Worm (Caenorhabditis elegans) whole organism, young adult: ENCODE data around the gene atln-1.

Experiments
- B0019.2 ChIP-seq: fragments of 200-800 bp; sonication (Bioruptor generic); conservative IDR thresholded peaks from 2 replicates; pipeline ENCODE4 v1.3.6; 2022; ENCODE audit warnings: missing genetic modification reagents, missing genetic modification characterization, missing compliant biosample characterization
- C06A6.2 ChIP-seq: fragments of 200-800 bp; sonication (Bioruptor generic); conservative IDR thresholded peaks from 2 replicates; pipeline ENCODE4 v1.3.6; 2022; ENCODE audit warnings: missing genetic modification characterization, missing compliant biosample characterization
- C17E4.6 ChIP-seq: fragments of 200-800 bp; sonication (Bioruptor generic); IDR thresholded peaks from 2 replicates; pipeline ENCODE4 v1.3.6; 2022; ENCODE audit warnings: missing genetic modification reagents, missing genetic modification characterization, missing compliant biosample characterization
- D2030.7 ChIP-seq: fragments of 200-800 bp; sonication (Bioruptor generic); IDR thresholded peaks from 2 replicates; pipeline ENCODE4 v1.3.6; 2022; ENCODE audit warnings: missing genetic modification reagents, missing genetic modification characterization, missing compliant biosample characterization
- F10E7.11 ChIP-seq: sonication (generic microtip); optimal IDR thresholded peaks from 2 replicates; lab custom pipeline; 2017; ENCODE audit warnings: mild to moderate bottlenecking, missing genetic modification characterization, moderate library complexity, missing compliant biosample characterization
- F33H1.4 ChIP-seq: fragments of 200-800 bp; sonication (Bioruptor generic); IDR thresholded peaks from 2 replicates; pipeline ENCODE4 v1.3.6; 2022; ENCODE audit warnings: missing genetic modification reagents, missing genetic modification characterization, missing compliant biosample characterization
- F39B2.1 ChIP-seq: fragments of 200-800 bp; sonication (Bioruptor generic); IDR thresholded peaks from 2 replicates; pipeline ENCODE4 v1.3.6; 2022; ENCODE audit warnings: missing genetic modification reagents, missing genetic modification characterization, missing compliant biosample characterization
- Y53F4B.3 ChIP-seq: fragments of 200-800 bp; sonication (Bioruptor generic); IDR thresholded peaks from 2 replicates; pipeline ENCODE4 v1.3.6; 2022; ENCODE audit warnings: missing genetic modification reagents, missing genetic modification characterization, missing compliant biosample characterization
- Y56A3A.18 ChIP-seq: fragments of 200-800 bp; sonication (Bioruptor generic); IDR thresholded peaks from 2 replicates; pipeline ENCODE4 v1.3.6; 2022; ENCODE audit warnings: missing genetic modification reagents, missing genetic modification characterization, missing compliant biosample characterization
- Y67H2A.10 ChIP-seq: fragments of 200-800 bp; sonication (Bioruptor generic); conservative IDR thresholded peaks from 2 replicates; pipeline ENCODE4 v1.3.6; 2022; ENCODE audit warnings: missing genetic modification reagents, missing genetic modification characterization, missing compliant biosample characterization
- Y79H2A.3 ChIP-seq: fragments of 200-800 bp; sonication (Bioruptor generic); conservative IDR thresholded peaks from 2 replicates; pipeline ENCODE4 v1.3.6; 2022; ENCODE audit warnings: missing genetic modification reagents, missing genetic modification characterization, missing compliant biosample characterization
- Y95B8A.8 ChIP-seq: fragments of 200-800 bp; sonication (Bioruptor generic); IDR thresholded peaks from 2 replicates; pipeline ENCODE4 v1.3.6; 2022; ENCODE audit warnings: missing genetic modification reagents, missing genetic modification characterization, missing compliant biosample characterization
- akir-1 ChIP-seq: fragments of 200-800 bp; sonication (Bioruptor generic); optimal IDR thresholded peaks from 2 replicates; lab custom pipeline; 2018; ENCODE audit warnings: mild to moderate bottlenecking, missing genetic modification characterization, moderate library complexity, missing compliant biosample characterization
- aptf-3 ChIP-seq: fragments of 200-800 bp; sonication (Bioruptor generic); IDR thresholded peaks from 2 replicates; pipeline ENCODE4 v1.3.6; 2022; ENCODE audit warnings: missing genetic modification characterization, missing compliant biosample characterization
- attf-6 ChIP-seq: fragments of 200-800 bp; sonication (Bioruptor generic); IDR thresholded peaks from 2 replicates; pipeline ENCODE4 v1.3.6; 2022; ENCODE audit warnings: missing genetic modification reagents, missing genetic modification characterization, missing compliant biosample characterization
- bed-1 ChIP-seq: fragments of 200-800 bp; sonication (Bioruptor generic); IDR thresholded peaks from 2 replicates; pipeline ENCODE4 v1.3.6; 2022; ENCODE audit warnings: missing genetic modification reagents, missing genetic modification characterization, missing compliant biosample characterization
- ceh-100 ChIP-seq: fragments of 200-800 bp; sonication (Bioruptor generic); IDR thresholded peaks from 2 replicates; pipeline ENCODE4 v1.3.6; 2022; ENCODE audit warnings: missing genetic modification reagents, missing genetic modification characterization, missing compliant biosample characterization
- ceh-40 ChIP-seq: fragments of 200-800 bp; sonication (Bioruptor generic); IDR thresholded peaks from 2 replicates; pipeline ENCODE4 v1.3.6; 2022; ENCODE audit warnings: missing genetic modification characterization, missing compliant biosample characterization
- ceh-58 ChIP-seq: fragments of 200-800 bp; sonication (Bioruptor generic); IDR thresholded peaks from 2 replicates; pipeline ENCODE4 v1.3.6; 2022; ENCODE audit warnings: missing genetic modification characterization, missing compliant biosample characterization
- ceh-79 ChIP-seq: sonication (generic microtip); optimal IDR thresholded peaks from 2 replicates; lab custom pipeline; 2017; ENCODE audit warnings: mild to moderate bottlenecking, missing genetic modification characterization, missing compliant biosample characterization
- ceh-91 ChIP-seq: fragments of 200-800 bp; sonication (Bioruptor generic); IDR thresholded peaks from 2 replicates; pipeline ENCODE4 v1.3.6; 2022; ENCODE audit warnings: missing genetic modification reagents, missing genetic modification characterization, missing compliant biosample characterization
- chd-7 ChIP-seq: sonication (generic microtip); optimal IDR thresholded peaks from 2 replicates; lab custom pipeline; 2016; ENCODE audit warnings: mild to moderate bottlenecking, missing genetic modification characterization, moderate library complexity, missing compliant biosample characterization
- dox-1 ChIP-seq: fragments of 200-800 bp; sonication (Bioruptor generic); IDR thresholded peaks from 2 replicates; pipeline ENCODE4 v1.3.6; 2022; ENCODE audit warnings: missing genetic modification reagents, missing genetic modification characterization, missing compliant biosample characterization
- dpl-1 ChIP-seq: fragments of 150-350 bp; optimal IDR thresholded peaks from 2 replicates; lab custom pipeline; 2014; ENCODE audit warnings: missing biosample characterization, missing genetic modification reagents, missing genetic modification characterization
- egl-18 ChIP-seq: fragments of 200-800 bp; sonication (Bioruptor generic); IDR thresholded peaks from 2 replicates; pipeline ENCODE4 v1.3.6; 2022; ENCODE audit warnings: missing genetic modification reagents, missing genetic modification characterization, missing compliant biosample characterization
- ekl-4 ChIP-seq: fragments of 200-800 bp; sonication (Bioruptor generic); IDR thresholded peaks from 2 replicates; pipeline ENCODE4 v1.3.6; 2022; ENCODE audit warnings: missing genetic modification reagents, missing genetic modification characterization, missing compliant biosample characterization
- hlh-12 ChIP-seq: sonication (generic microtip); optimal IDR thresholded peaks from 2 replicates; lab custom pipeline; 2016; ENCODE audit warnings: missing genetic modification characterization, missing compliant biosample characterization
- hsf-1 ChIP-seq: fragments of 200-800 bp; sonication (Bioruptor generic); IDR thresholded peaks from 2 replicates; pipeline ENCODE4 v1.3.6; 2022; ENCODE audit warnings: missing genetic modification reagents, missing genetic modification characterization, missing compliant biosample characterization
- lin-26 ChIP-seq: fragments of 200-800 bp; sonication (Bioruptor generic); IDR thresholded peaks from 2 replicates; pipeline ENCODE4 v1.3.6; 2022; ENCODE audit warnings: missing genetic modification reagents, missing genetic modification characterization, missing compliant biosample characterization
- lin-40 ChIP-seq: sonication (generic microtip); optimal IDR thresholded peaks from 2 replicates; lab custom pipeline; 2016; ENCODE audit warnings: missing genetic modification characterization, mild to moderate bottlenecking, missing compliant biosample characterization, missing genotype, missing genetic modification reagents
- lsl-1 ChIP-seq: fragments of 200-800 bp; sonication (Bioruptor generic); optimal IDR thresholded peaks from 2 replicates; lab custom pipeline; 2018; ENCODE audit warnings: mild to moderate bottlenecking, missing genetic modification characterization, moderate library complexity, missing compliant biosample characterization
- madf-3 ChIP-seq: fragments of 200-800 bp; sonication (Bioruptor generic); IDR thresholded peaks from 2 replicates; pipeline ENCODE4 v1.3.6; 2022; ENCODE audit warnings: missing genetic modification reagents, missing genetic modification characterization, missing compliant biosample characterization
- madf-6 ChIP-seq: fragments of 200-800 bp; sonication (Bioruptor generic); IDR thresholded peaks from 2 replicates; pipeline ENCODE4 v1.3.6; 2022; ENCODE audit warnings: missing genetic modification reagents, missing genetic modification characterization, missing compliant biosample characterization
- nfyb-1 ChIP-seq: fragments of 200-800 bp; sonication (Bioruptor generic); IDR thresholded peaks from 2 replicates; pipeline ENCODE4 v1.3.6; 2022; ENCODE audit warnings: missing genetic modification reagents, missing genetic modification characterization, missing compliant biosample characterization
- nhr-80 ChIP-seq: sonication (generic microtip); optimal IDR thresholded peaks from 2 replicates; lab custom pipeline; 2016; ENCODE audit warnings: missing genetic modification characterization, missing compliant biosample characterization
- pbrm-1 ChIP-seq: fragments of 200-800 bp; sonication (Bioruptor generic); IDR thresholded peaks from 2 replicates; pipeline ENCODE4 v1.3.6; 2022; ENCODE audit warnings: missing genetic modification reagents, missing genetic modification characterization, missing compliant biosample characterization
- rcor-1 ChIP-seq: fragments of 200-800 bp; sonication (Bioruptor generic); IDR thresholded peaks from 2 replicates; pipeline ENCODE4 v1.3.6; 2022; ENCODE audit warnings: missing genetic modification reagents, missing genetic modification characterization, missing compliant biosample characterization
- sdz-38 ChIP-seq: sonication (generic microtip); optimal IDR thresholded peaks from 2 replicates; lab custom pipeline; 2016; ENCODE audit warnings: missing genotype, missing genetic modification characterization, missing compliant biosample characterization
- sea-2 ChIP-seq: fragments of 200-800 bp; sonication (Bioruptor generic); IDR thresholded peaks from 2 replicates; pipeline ENCODE4 v1.3.6; 2022; ENCODE audit warnings: missing genetic modification characterization, missing compliant biosample characterization
- snpc-1.1 ChIP-seq: sonication (generic microtip); optimal IDR thresholded peaks from 2 replicates; lab custom pipeline; 2017; ENCODE audit warnings: missing genetic modification characterization, mild to moderate bottlenecking, missing compliant biosample characterization, antibody characterized with exemption, moderate library complexity, missing genotype, missing genetic modification reagents; ENCODE audit not compliant: insufficient read depth
- snpc-4 ChIP-seq, 5 experiments: fragments of 150-350 bp in 1 of 5; sonication (generic microtip) in 4 of 5; optimal IDR thresholded peaks; 2 replicates each; lab custom pipeline; 2014 to 2018; ENCODE audit warnings: missing genetic modification characterization in 5 of 5, missing biosample characterization in 3 of 5, antibody characterized with exemption in 2 of 5, mild to moderate bottlenecking in 2 of 5, missing compliant biosample characterization in 2 of 5, missing genotype in 2 of 5, moderate library complexity in 2 of 5, missing genetic modification reagents in 1 of 5
- unc-62 ChIP-seq: fragments of 150-350 bp; optimal IDR thresholded peaks from 2 replicates; lab custom pipeline; 2014; ENCODE audit warnings: missing biosample characterization, missing genetic modification reagents, missing genetic modification characterization
- zim-3 ChIP-seq: sonication (generic microtip); optimal IDR thresholded peaks from 2 replicates; lab custom pipeline; 2017; ENCODE audit warnings: mild to moderate bottlenecking, missing genetic modification characterization, moderate library complexity, missing compliant biosample characterization
- ztf-25 ChIP-seq: fragments of 200-800 bp; sonication (Bioruptor generic); IDR thresholded peaks from 2 replicates; pipeline ENCODE4 v1.3.6; 2022; ENCODE audit warnings: missing genetic modification reagents, missing genetic modification characterization, missing compliant biosample characterization

Gene atln-1

ce11 chrIV:2751568-2751967 lies 36.9 kb upstream of the atln-1 start, which contains the start of gene Y54G2A.41 (continued):
- TF ChIP-seq zim-3 (tag; lab: Kevin White, UChicago): no peak
- TF ChIP-seq lsl-1 (GFP tag; lab: Kevin White, UChicago): no peak

DNA sequence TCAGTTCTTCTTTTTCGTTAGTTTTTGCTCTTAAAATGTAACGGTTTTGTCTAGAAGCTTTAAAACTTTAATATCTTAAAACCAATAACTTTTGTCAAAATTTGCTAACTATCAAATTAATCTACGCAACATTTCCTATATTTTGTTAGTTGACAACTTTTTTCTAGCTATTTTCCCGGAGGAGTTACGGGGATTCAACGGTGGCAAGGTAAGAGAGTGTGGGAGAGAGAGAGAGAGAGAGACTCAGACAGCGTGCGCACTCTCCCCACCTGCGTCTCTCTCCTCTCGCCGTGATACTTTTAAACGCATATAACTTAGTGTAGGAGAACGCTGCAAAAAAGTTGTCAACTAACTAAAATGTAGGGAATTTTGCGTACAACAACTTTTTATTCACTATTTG lies 34.9 kb upstream of the atln-1 start:
- TF ChIP-seq F10E7.11 (tag; lab: Kevin White, UChicago) (no peak), ceh-58 (GFP tag; lab: Robert Waterston, UW) (no peak), nhr-80 (tag; lab: Kevin White, UChicago) (no peak), F33H1.4 (GFP tag; lab: Robert Waterston, UW) (no peak), C17E4.6 (no peak), snpc-1.1 (no peak), sdz-38 (no peak), bed-1 (no peak), dpl-1 (no peak), ceh-79 (no peak), lin-40 (tag; lab: Kevin White, UChicago) (no peak), akir-1 (no peak), hlh-12 (no peak), unc-62 (no peak), C06A6.2 (no peak), lin-26 (no peak), sea-2 (no peak), chd-7 (tag; lab: Kevin White, UChicago) (no peak), snpc-4 (GFP tag; optimal IDR thresholded peaks at IDR 0.05; lab: Kevin White, UChicago) (no peak), snpc-4 (tag; optimal IDR thresholded peaks at IDR 0.05; lab: Kevin White, UChicago) (no peak)

DNA sequence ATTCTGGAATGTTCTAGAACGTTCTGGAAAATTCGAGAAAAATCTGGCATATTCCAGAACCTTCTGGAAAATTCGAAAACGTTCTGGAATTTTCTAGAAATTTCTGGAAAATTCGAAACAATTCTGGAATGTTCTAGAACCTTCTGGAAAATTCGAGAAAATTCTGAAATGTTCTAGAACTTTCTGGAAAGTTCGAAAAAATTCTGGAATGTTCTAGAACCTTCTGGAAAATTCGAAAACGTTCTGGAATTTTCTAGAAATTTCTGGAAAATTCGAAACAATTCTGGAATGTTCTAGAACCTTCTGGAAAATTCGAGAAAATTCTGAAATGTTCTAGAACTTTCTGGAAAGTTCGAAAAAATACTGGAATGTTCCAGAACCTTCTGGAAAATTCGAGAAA lies 33.7 kb upstream of the atln-1 start:
- TF ChIP-seq hsf-1 (GFP tag; lab: Robert Waterston, UW): peak; percentile 93
- TF ChIP-seq, all 124 proteins: peak for 1; not testable (repeated sequence) for 123

DNA sequence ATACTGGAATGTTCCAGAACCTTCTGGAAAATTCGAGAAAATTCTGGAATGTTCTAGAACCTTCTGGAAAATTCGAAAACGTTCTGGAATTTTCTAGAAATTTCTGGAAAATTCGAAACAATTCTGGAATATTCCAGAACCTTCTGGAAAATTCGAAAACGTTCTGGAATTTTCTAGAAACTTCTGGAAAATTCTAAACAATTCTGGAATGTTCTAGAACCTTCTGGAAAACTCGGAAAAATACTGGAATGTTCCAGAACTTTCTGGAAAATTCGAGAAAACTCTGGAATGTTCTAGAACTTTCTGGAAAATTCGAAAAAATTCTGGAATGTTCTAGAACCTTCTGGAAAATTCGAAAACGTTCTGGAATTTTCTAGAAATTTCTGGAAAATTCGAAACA lies 33.0 kb upstream of the atln-1 start:
- peak; percentile 99 for TF ChIP-seq hsf-1 (GFP tag; lab: Robert Waterston, UW)
- peak; percentile 67; the same call in 1 of the 2 replicates for TF ChIP-seq egl-18 (GFP tag; lab: Robert Waterston, UW)
- peak; percentile 76 for TF ChIP-seq Y53F4B.3 (GFP tag; lab: Robert Waterston, UW)
- TF ChIP-seq ekl-4 (GFP tag; lab: Robert Waterston, UW): peak; percentile 90
- peak; percentile 41; the same call in 1 of the 2 replicates for TF ChIP-seq pbrm-1 (GFP tag; lab: Robert Waterston, UW)
- 0 out of 2 replicates have a peak, but pooled peaks have one; percentile 32 for TF ChIP-seq attf-6 (GFP tag; lab: Robert Waterston, UW)
- TF ChIP-seq rcor-1: peak; percentile 53; the same call in 1 of the 2 replicates
- TF ChIP-seq B0019.2 (GFP tag; lab: Robert Waterston, UW): peak; percentile 34; the same call in 1 of the 2 replicates
- TF ChIP-seq Y95B8A.8 (GFP tag; lab: Robert Waterston, UW): peak; percentile 86
- TF ChIP-seq madf-6 (GFP tag; lab: Robert Waterston, UW): peak; percentile 63
- 0 out of 2 replicates have a peak, but pooled peaks have one; percentile 58 for TF ChIP-seq ztf-25
- peak; percentile 46; the same call in 1 of the 2 replicates for TF ChIP-seq F33H1.4 (GFP tag; lab: Robert Waterston, UW)
- peak; percentile 32; the same call in 1 of the 2 replicates for TF ChIP-seq ceh-91 (GFP tag; lab: Robert Waterston, UW)
- TF ChIP-seq Y56A3A.18 (GFP tag; lab: Robert Waterston, UW): peak; percentile 49
- peak; percentile 84 for TF ChIP-seq ceh-40 (GFP tag; lab: Robert Waterston, UW)
- peak; percentile 50; the same call in 1 of the 2 replicates for TF ChIP-seq ceh-100 (GFP tag; lab: Robert Waterston, UW)
- TF ChIP-seq Y79H2A.3 (GFP tag; lab: Robert Waterston, UW): peak; percentile 71; the same call in 1 of the 2 replicates
- TF ChIP-seq Y67H2A.10 (GFP tag; lab: Robert Waterston, UW): peak; percentile 32; the same call in 1 of the 2 replicates
- peak; percentile 72 for TF ChIP-seq D2030.7 (GFP tag; lab: Robert Waterston, UW)
- TF ChIP-seq nfyb-1 (GFP tag; lab: Robert Waterston, UW): peak; percentile 64; the same call in 1 of the 2 replicates
- peak; percentile 87 for TF ChIP-seq aptf-3
- TF ChIP-seq dox-1 (GFP tag; lab: Robert Waterston, UW): peak; percentile 77
- peak; percentile 89 for TF ChIP-seq F39B2.1 (GFP tag; lab: Robert Waterston, UW)
- peak; percentile 72; the same call in 1 of the 2 replicates for TF ChIP-seq madf-3 (GFP tag; lab: Robert Waterston, UW)
